Worm (Caenorhabditis elegans) whole organism, L4 larva: ENCODE results near the gene rpn-9.

ENCODE experiments used
- F10B5.3 ChIP-seq: sonication (generic microtip); optimal IDR thresholded peaks from 2 replicates; lab custom pipeline; 2016; ENCODE audit warnings: mild to moderate bottlenecking, missing genetic modification characterization, missing compliant biosample characterization
- F26F4.8 ChIP-seq: fragments of 200-800 bp; sonication (Bioruptor generic); conservative IDR thresholded peaks from 2 replicates; pipeline ENCODE4 v1.3.6; 2022; ENCODE audit warnings: missing genetic modification characterization, missing compliant biosample characterization
- F49E8.2 ChIP-seq: sonication (generic microtip); optimal IDR thresholded peaks from 2 replicates; lab custom pipeline; 2016; ENCODE audit warnings: missing compliant biosample characterization, mild to moderate bottlenecking, missing genetic modification characterization, borderline replicate concordance
- R02D3.7 ChIP-seq: fragments of 150-350 bp; sonication (generic microtip); optimal IDR thresholded peaks from 3 replicates; lab custom pipeline; 2014; ENCODE audit warnings: missing biosample characterization, missing genetic modification characterization
- Y105C5A.15 ChIP-seq: fragments of 200-800 bp; sonication (Bioruptor generic); IDR thresholded peaks from 2 replicates; pipeline ENCODE4 v1.3.6; 2022; ENCODE audit warnings: missing genetic modification characterization, missing compliant biosample characterization
- Y75B8A.6 ChIP-seq: fragments of 200-800 bp; sonication (Bioruptor generic); IDR thresholded peaks from 2 replicates; pipeline ENCODE4 v1.3.6; 2022; ENCODE audit warnings: missing genetic modification reagents, missing genetic modification characterization, missing compliant biosample characterization
- aha-1 ChIP-seq: fragments of 150-350 bp; peaks from one replicate; lab custom pipeline; 2014; ENCODE audit warnings: missing biosample characterization, missing genetic modification characterization
- ama-1 ChIP-seq: fragments of 150-350 bp; optimal IDR thresholded peaks from 2 replicates; lab custom pipeline; 2014; ENCODE audit warnings: inconsistent platforms, mixed read lengths
- ceh-20 ChIP-seq: fragments of 200-800 bp; sonication (Bioruptor generic); IDR thresholded peaks from 2 replicates; pipeline ENCODE4 v1.3.6; 2022; ENCODE audit warnings: missing genetic modification reagents, missing genetic modification characterization, missing compliant biosample characterization
- ceh-28 ChIP-seq: fragments of 150-350 bp; optimal IDR thresholded peaks from 2 replicates; lab custom pipeline; 2014; ENCODE audit warnings: missing biosample characterization, missing genetic modification reagents, missing genetic modification characterization
- ceh-32 ChIP-seq: sonication (generic microtip); optimal IDR thresholded peaks from 2 replicates; lab custom pipeline; 2016; ENCODE audit warnings: mild to moderate bottlenecking, missing genetic modification characterization, missing compliant biosample characterization; ENCODE audit not compliant: poor library complexity
- ceh-44 ChIP-seq: fragments of 200-800 bp; sonication (Bioruptor generic); IDR thresholded peaks from 2 replicates; pipeline ENCODE4 v1.3.6; 2022; ENCODE audit warnings: missing genetic modification reagents, missing genetic modification characterization, missing compliant biosample characterization
- cey-2 ChIP-seq: sonication (generic microtip); optimal IDR thresholded peaks from 3 replicates; lab custom pipeline; 2017; ENCODE audit warnings: missing genetic modification characterization, mild to moderate bottlenecking, missing compliant biosample characterization, antibody characterized with exemption, borderline replicate concordance; ENCODE audit not compliant: insufficient read depth
- daf-16 ChIP-seq, 3 experiments: sonication (generic microtip); optimal IDR thresholded peaks; 2 replicates each; lab custom pipeline; 2016 to 2017; ENCODE audit warnings: missing genetic modification characterization in 3 of 3, missing genetic modification reagents in 3 of 3, mild to moderate bottlenecking in 2 of 3, missing compliant biosample characterization in 2 of 3, missing biosample characterization in 1 of 3, moderate library complexity in 1 of 3
- daf-19 ChIP-seq: fragments of 200-800 bp; sonication (Bioruptor generic); conservative IDR thresholded peaks from 2 replicates; pipeline ENCODE4 v1.3.6; 2022; ENCODE audit warnings: missing genetic modification characterization, missing compliant biosample characterization
- dve-1 ChIP-seq: sonication (generic microtip); optimal IDR thresholded peaks from 2 replicates; lab custom pipeline; 2017; ENCODE audit warnings: antibody characterized with exemption, mild to moderate bottlenecking, missing genetic modification characterization, missing compliant biosample characterization; ENCODE audit not compliant: insufficient read depth
- fos-1 ChIP-seq: fragments of 150-350 bp; optimal IDR thresholded peaks from 2 replicates; lab custom pipeline; 2014; ENCODE audit warnings: missing biosample characterization, missing genetic modification characterization
- jun-1 ChIP-seq: fragments of 150-350 bp; optimal IDR thresholded peaks from 2 replicates; lab custom pipeline; 2014; ENCODE audit warnings: missing biosample characterization, missing genetic modification reagents, missing genetic modification characterization
- lim-7 ChIP-seq: fragments of 200-800 bp; sonication (Bioruptor generic); IDR thresholded peaks from 2 replicates; pipeline ENCODE4 v1.3.6; 2022; ENCODE audit warnings: missing genetic modification characterization, missing compliant biosample characterization
- lin-13 ChIP-seq: fragments of 150-350 bp; optimal IDR thresholded peaks from 2 replicates; lab custom pipeline; 2014; ENCODE audit warnings: missing biosample characterization, missing genetic modification reagents, missing genetic modification characterization
- madf-5 ChIP-seq, 2 experiments: fragments of 200-800 bp; sonication (Bioruptor generic); IDR thresholded peaks; 2 replicates each; pipeline ENCODE4 v1.3.6; 2022; ENCODE audit warnings: missing compliant biosample characterization in 2 of 2, missing genetic modification characterization in 2 of 2
- mdl-1 ChIP-seq, 2 experiments: fragments of 150-350 bp in 1 of 2; sonication (generic microtip) in 1 of 2; optimal IDR thresholded peaks; 2 replicates each; lab custom pipeline; 2014 to 2017; ENCODE audit warnings: missing biosample characterization in 2 of 2, missing genetic modification characterization in 2 of 2
- mdt-29 ChIP-seq: fragments of 200-800 bp; sonication (Bioruptor generic); IDR thresholded peaks from 2 replicates; pipeline ENCODE4 v1.3.6; 2022; ENCODE audit warnings: missing genetic modification reagents, missing genetic modification characterization, missing compliant biosample characterization
- mxl-2 ChIP-seq: fragments of 200-800 bp; sonication (Bioruptor generic); conservative IDR thresholded peaks from 2 replicates; pipeline ENCODE4 v1.3.6; 2022; ENCODE audit warnings: missing genetic modification reagents, missing genetic modification characterization, missing compliant biosample characterization
- mxl-3 ChIP-seq: fragments of 200-800 bp; sonication (Bioruptor generic); optimal IDR thresholded peaks from 2 replicates; lab custom pipeline; 2018; ENCODE audit warnings: mild to moderate bottlenecking, missing genetic modification characterization, missing compliant biosample characterization
- nhr-11 ChIP-seq: fragments of 150-350 bp; optimal IDR thresholded peaks from 2 replicates; lab custom pipeline; 2014; ENCODE audit warnings: missing biosample characterization, missing genetic modification characterization
- nhr-28 ChIP-seq: fragments of 150-350 bp; optimal IDR thresholded peaks from 2 replicates; lab custom pipeline; 2014; ENCODE audit warnings: missing biosample characterization, missing genetic modification characterization
- nhr-41 ChIP-seq: fragments of 200-800 bp; sonication (Bioruptor generic); IDR thresholded peaks from 2 replicates; pipeline ENCODE4 v1.3.6; 2022; ENCODE audit warnings: missing genetic modification reagents, missing genetic modification characterization, missing compliant biosample characterization
- nhr-42 ChIP-seq: fragments of 200-800 bp; sonication (Bioruptor generic); IDR thresholded peaks from 2 replicates; pipeline ENCODE4 v1.3.6; 2022; ENCODE audit warnings: missing genetic modification characterization, missing compliant biosample characterization
- nhr-76 ChIP-seq: fragments of 150-350 bp; optimal IDR thresholded peaks from 2 replicates; lab custom pipeline; 2014; ENCODE audit warnings: missing biosample characterization, missing genetic modification characterization
- pha-4 ChIP-seq, 2 experiments: fragments of 150-350 bp in 1 of 2; fragments of 200-800 bp in 1 of 2; sonication (Bioruptor generic) in 1 of 2; IDR thresholded peaks in 1 of 2; optimal IDR thresholded peaks in 1 of 2; 2 replicates each; pipeline versions ENCODE4 v1.3.6 to Lab custom; 2014 to 2022; ENCODE audit warnings: missing genetic modification characterization in 2 of 2, missing genetic modification reagents in 2 of 2, missing biosample characterization in 1 of 2, missing compliant biosample characterization in 1 of 2
- saeg-2 ChIP-seq: fragments of 200-800 bp; sonication (Bioruptor generic); IDR thresholded peaks from 2 replicates; pipeline ENCODE4 v1.3.6; 2022; ENCODE audit warnings: missing genetic modification reagents, missing genetic modification characterization, missing compliant biosample characterization
- set-16 ChIP-seq: fragments of 200-800 bp; sonication (Bioruptor generic); IDR thresholded peaks from 2 replicates; pipeline ENCODE4 v1.3.6; 2022; ENCODE audit warnings: missing genetic modification reagents, missing genetic modification characterization, missing compliant biosample characterization
- snpc-4 ChIP-seq: fragments of 150-350 bp; optimal IDR thresholded peaks from 2 replicates; lab custom pipeline; 2014; ENCODE audit warnings: missing biosample characterization, missing genetic modification characterization
- unc-62 ChIP-seq, 3 experiments: fragments of 150-350 bp in 1 of 3; sonication (generic microtip); optimal IDR thresholded peaks in 2 of 3; peaks in 1 of 3; 1 replicate in 1 of 3; 2 replicates in 2 of 3; lab custom pipeline; 2014 to 2017; ENCODE audit warnings: missing biosample characterization in 3 of 3, missing genetic modification characterization in 3 of 3, missing genetic modification reagents in 3 of 3, missing genotype in 1 of 3
- vab-7 ChIP-seq: fragments of 200-800 bp; sonication (Bioruptor generic); IDR thresholded peaks from 2 replicates; pipeline ENCODE4 v1.3.6; 2022; ENCODE audit warnings: missing genetic modification reagents, missing genetic modification characterization, missing compliant biosample characterization
- zag-1 ChIP-seq: fragments of 150-350 bp; optimal IDR thresholded peaks from 2 replicates; lab custom pipeline; 2014; ENCODE audit warnings: missing biosample characterization, missing genetic modification characterization
- zfp-3 ChIP-seq: fragments of 200-800 bp; sonication (Bioruptor generic); conservative IDR thresholded peaks from 2 replicates; pipeline ENCODE4 v1.3.6; 2022; ENCODE audit warnings: missing genetic modification reagents, missing genetic modification characterization, missing compliant biosample characterization
- zip-2 ChIP-seq: fragments of 150-350 bp; optimal IDR thresholded peaks from 2 replicates; lab custom pipeline; 2014; ENCODE audit warnings: missing biosample characterization, missing genetic modification characterization

The rpn-9 gene

ce11 chrII:11281666-11282065 is 42.9 kb upstream of the rpn-9 start, which contains the start of gene unc-130 (continued):
- TF ChIP-seq ceh-32 (tag; lab: Kevin White, UChicago) (no peak), nhr-11 (tag; lab: Kevin White, UChicago) (no peak)
- TF ChIP-seq, all 104 proteins: peak for 0

DNA sequence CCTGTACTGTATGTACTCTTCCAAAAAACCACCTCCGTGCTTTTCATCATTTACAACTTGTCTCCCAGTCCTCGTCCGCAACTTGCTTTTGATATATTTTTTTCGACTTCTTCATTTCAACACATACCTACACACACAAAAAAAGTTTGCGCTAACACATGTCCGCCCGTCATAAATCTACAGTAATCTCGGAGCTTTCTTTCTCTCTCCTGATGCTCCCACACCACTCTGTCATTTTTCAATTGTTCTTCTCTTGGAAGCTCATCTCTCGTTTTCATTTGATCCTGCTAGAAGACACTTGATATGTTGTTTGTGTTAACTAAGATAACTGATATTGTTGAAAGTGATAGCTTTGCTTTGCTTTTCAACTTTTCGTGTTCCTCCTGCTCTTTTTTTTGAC is 42.5 kb upstream of the rpn-9 start:
- TF ChIP-seq madf-5 (GFP tag; IDR thresholded peaks at IDR 0.05; lab: Robert Waterston, UW) (no peak), mxl-2 (GFP tag; lab: Robert Waterston, UW) (no peak), F10B5.3 (tag; lab: Kevin White, UChicago) (no peak), snpc-4 (tag; lab: Kevin White, UChicago) (no peak), nhr-11 (tag; lab: Kevin White, UChicago) (no peak), fos-1 (tag; lab: Kevin White, UChicago) (no peak), ceh-32 (tag; lab: Kevin White, UChicago) (no peak), lim-7 (GFP tag; lab: Robert Waterston, UW) (no peak), ceh-44 (GFP tag; lab: Robert Waterston, UW) (no peak), zip-2 (no peak), dve-1 (tag; lab: Kevin White, UChicago) (no peak), pha-4 (GFP tag; IDR thresholded peaks at IDR 0.05; lab: Robert Waterston, UW) (no peak), pha-4 (tag; optimal IDR thresholded peaks at IDR 0.05; lab: Kevin White, UChicago) (no peak), zfp-3 (GFP tag; lab: Robert Waterston, UW) (no peak), lin-13 (GFP tag; lab: Kevin White, UChicago) (no peak)

- TF ChIP-seq cey-2 (no peak), jun-1 (tag; lab: Kevin White, UChicago) (no peak), set-16 (GFP tag; lab: Robert Waterston, UW) (0 out of 2 replicates have a peak, but pooled peaks have one; percentile 11), nhr-42 (no peak), mxl-2 (GFP tag; lab: Robert Waterston, UW) (no peak), Y105C5A.15 (GFP tag; lab: Robert Waterston, UW) (no peak), Y75B8A.6 (GFP tag; lab: Robert Waterston, UW) (no peak), ceh-28 (tag; lab: Kevin White, UChicago) (no peak)
These were observed 41.3 kb upstream of the rpn-9 start for ce11 chrII:11279971-11280370.

DNA sequence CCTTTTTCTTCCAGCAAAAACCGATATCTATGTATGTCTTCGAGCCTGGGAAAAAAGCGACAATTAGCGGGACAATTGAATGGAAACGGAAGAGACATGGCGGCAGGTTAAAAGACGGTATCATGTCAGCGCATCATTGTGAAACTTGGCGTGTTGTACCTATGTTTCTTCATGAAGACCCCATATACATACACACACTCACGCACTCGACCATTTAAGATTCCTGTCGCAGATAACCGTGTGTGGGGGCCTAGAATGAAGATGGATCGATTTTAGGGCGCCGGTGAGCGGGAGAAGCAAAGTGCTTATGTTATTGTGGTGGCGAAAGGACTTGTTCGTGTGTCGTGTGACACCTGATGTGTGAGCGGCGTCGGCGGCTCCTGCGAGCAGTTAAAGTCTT is 38.2 kb upstream of the rpn-9 start:
- TF ChIP-seq unc-62 (GFP tag; optimal IDR thresholded peaks at IDR 0.05 in 1 of 2; lab: Kevin White, UChicago): peak in 1 of 2 experiments; percentile 1
- no peak for TF ChIP-seq unc-62 (tag; optimal IDR thresholded peaks at IDR 0.05; lab: Kevin White, UChicago)
- TF ChIP-seq R02D3.7: no peak

- no peak for TF ChIP-seq cey-2
- TF ChIP-seq F10B5.3 (tag; lab: Kevin White, UChicago): no peak
- no peak for TF ChIP-seq aha-1 (tag; lab: Kevin White, UChicago)
These were observed 36.8 kb upstream of the rpn-9 start for ce11 chrII:11275484-11275883.

- TF ChIP-seq lim-7 (GFP tag; lab: Robert Waterston, UW): no peak
- TF ChIP-seq F26F4.8 (GFP tag; lab: Robert Waterston, UW): no peak
- TF ChIP-seq daf-16 (GFP tag; optimal IDR thresholded peaks at IDR 0.05; lab: Kevin White, UChicago): no peak
- TF ChIP-seq daf-16 (tag; optimal IDR thresholded peaks at IDR 0.05; lab: Kevin White, UChicago): no peak
- TF ChIP-seq vab-7 (GFP tag; lab: Robert Waterston, UW): no peak
- no peak for TF ChIP-seq ama-1 (lab: Kevin White, UChicago)
- TF ChIP-seq nhr-41 (GFP tag; lab: Robert Waterston, UW): no peak
- TF ChIP-seq saeg-2 (GFP tag; lab: Robert Waterston, UW): no peak
- TF ChIP-seq zfp-3 (GFP tag; lab: Robert Waterston, UW): no peak
- no peak for TF ChIP-seq mdl-1 (tag; optimal IDR thresholded peaks at IDR 0.05; lab: Kevin White, UChicago)
- TF ChIP-seq mxl-3 (GFP tag; lab: Kevin White, UChicago): no peak
- no peak for TF ChIP-seq mdt-29
- no peak for TF ChIP-seq lin-13 (GFP tag; lab: Kevin White, UChicago)
- TF ChIP-seq zag-1 (tag; lab: Kevin White, UChicago): no peak
- TF ChIP-seq R02D3.7: no peak
- TF ChIP-seq F49E8.2 (tag; lab: Kevin White, UChicago): no peak
- TF ChIP-seq aha-1 (tag; lab: Kevin White, UChicago): no peak
- no peak for TF ChIP-seq daf-19
- no peak for TF ChIP-seq nhr-76 (tag; lab: Kevin White, UChicago)
- TF ChIP-seq ceh-20 (GFP tag; lab: Robert Waterston, UW): no peak
- no peak for TF ChIP-seq nhr-28 (tag; lab: Kevin White, UChicago)
- TF ChIP-seq, all 104 proteins: peak for 0
These were observed 36.2 kb upstream of the rpn-9 start for ce11 chrII:11274876-11275275.
